Worm (Caenorhabditis elegans) whole organism, young adult: ENCODE results near the gene ugt-32.

Experiments used
- C06A6.2 ChIP-seq: fragments of 200-800 bp; sonication (Bioruptor generic); conservative IDR thresholded peaks from 2 replicates; pipeline ENCODE4 v1.3.6; 2022; ENCODE audit warnings: missing genetic modification characterization, missing compliant biosample characterization
- D2030.7 ChIP-seq: fragments of 200-800 bp; sonication (Bioruptor generic); IDR thresholded peaks from 2 replicates; pipeline ENCODE4 v1.3.6; 2022; ENCODE audit warnings: missing genetic modification reagents, missing genetic modification characterization, missing compliant biosample characterization
- F52B5.7 ChIP-seq: sonication (generic microtip); optimal IDR thresholded peaks from 2 replicates; lab custom pipeline; 2016; ENCODE audit warnings: mild to moderate bottlenecking, missing genetic modification characterization, missing compliant biosample characterization
- F55B11.4 ChIP-seq: sonication (generic microtip); optimal IDR thresholded peaks from 2 replicates; lab custom pipeline; 2016; ENCODE audit warnings: missing compliant biosample characterization, missing genetic modification characterization, borderline replicate concordance; ENCODE audit not compliant: insufficient read depth
- K11D2.4 ChIP-seq: fragments of 200-800 bp; sonication (Bioruptor generic); IDR thresholded peaks from 2 replicates; pipeline ENCODE4 v1.3.6; 2022; ENCODE audit warnings: missing genetic modification reagents, missing genetic modification characterization, missing compliant biosample characterization
- T26A5.8 ChIP-seq: sonication (generic microtip); optimal IDR thresholded peaks from 2 replicates; lab custom pipeline; 2016; ENCODE audit warnings: missing genetic modification characterization, missing compliant biosample characterization
- Y53F4B.3 ChIP-seq: fragments of 200-800 bp; sonication (Bioruptor generic); IDR thresholded peaks from 2 replicates; pipeline ENCODE4 v1.3.6; 2022; ENCODE audit warnings: missing genetic modification reagents, missing genetic modification characterization, missing compliant biosample characterization
- Y67H2A.10 ChIP-seq: fragments of 200-800 bp; sonication (Bioruptor generic); conservative IDR thresholded peaks from 2 replicates; pipeline ENCODE4 v1.3.6; 2022; ENCODE audit warnings: missing genetic modification reagents, missing genetic modification characterization, missing compliant biosample characterization
- ZK185.1 ChIP-seq: sonication (generic microtip); optimal IDR thresholded peaks from 2 replicates; lab custom pipeline; 2016; ENCODE audit warnings: mild to moderate bottlenecking, missing genetic modification characterization, missing compliant biosample characterization; ENCODE audit not compliant: poor library complexity, severe bottlenecking
- ama-1 ChIP-seq, 3 experiments: fragments of 150-350 bp in 1 of 3; sonication (generic microtip) in 2 of 3; optimal IDR thresholded peaks; 2 replicates each; lab custom pipeline; 2014 to 2018; ENCODE audit warnings: missing biosample characterization in 2 of 3, missing genetic modification characterization in 2 of 3, missing genetic modification reagents in 2 of 3
- aptf-2 ChIP-seq: fragments of 200-800 bp; sonication (Bioruptor generic); conservative IDR thresholded peaks from 2 replicates; pipeline ENCODE4 v1.3.6; 2022; ENCODE audit warnings: missing genetic modification reagents, missing genetic modification characterization, missing compliant biosample characterization
- aptf-3 ChIP-seq: fragments of 200-800 bp; sonication (Bioruptor generic); IDR thresholded peaks from 2 replicates; pipeline ENCODE4 v1.3.6; 2022; ENCODE audit warnings: missing genetic modification characterization, missing compliant biosample characterization
- attf-3 ChIP-seq: fragments of 200-800 bp; sonication (Bioruptor generic); conservative IDR thresholded peaks from 2 replicates; pipeline ENCODE4 v1.3.6; 2022; ENCODE audit warnings: missing genetic modification reagents, missing genetic modification characterization, missing compliant biosample characterization
- bed-2 ChIP-seq: fragments of 200-800 bp; sonication (Bioruptor generic); IDR thresholded peaks from 2 replicates; pipeline ENCODE4 v1.3.6; 2022; ENCODE audit warnings: missing genetic modification reagents, missing genetic modification characterization, missing compliant biosample characterization
- cebp-2 ChIP-seq: fragments of 200-800 bp; sonication (Bioruptor generic); IDR thresholded peaks from 2 replicates; pipeline ENCODE4 v1.3.6; 2022; ENCODE audit warnings: missing genetic modification characterization, missing compliant biosample characterization
- ceh-58 ChIP-seq: fragments of 200-800 bp; sonication (Bioruptor generic); IDR thresholded peaks from 2 replicates; pipeline ENCODE4 v1.3.6; 2022; ENCODE audit warnings: missing genetic modification characterization, missing compliant biosample characterization
- chd-7 ChIP-seq: sonication (generic microtip); optimal IDR thresholded peaks from 2 replicates; lab custom pipeline; 2016; ENCODE audit warnings: mild to moderate bottlenecking, missing genetic modification characterization, moderate library complexity, missing compliant biosample characterization
- dpff-1 ChIP-seq: sonication (generic microtip); optimal IDR thresholded peaks from 2 replicates; lab custom pipeline; 2017; ENCODE audit warnings: mild to moderate bottlenecking, missing genetic modification characterization, missing compliant biosample characterization
- dpl-1 ChIP-seq: fragments of 150-350 bp; optimal IDR thresholded peaks from 2 replicates; lab custom pipeline; 2014; ENCODE audit warnings: missing biosample characterization, missing genetic modification reagents, missing genetic modification characterization
- efl-1 ChIP-seq: fragments of 150-350 bp; optimal IDR thresholded peaks from 2 replicates; lab custom pipeline; 2014; ENCODE audit warnings: missing biosample characterization, missing genetic modification reagents, missing genetic modification characterization
- ekl-4 ChIP-seq: fragments of 200-800 bp; sonication (Bioruptor generic); IDR thresholded peaks from 2 replicates; pipeline ENCODE4 v1.3.6; 2022; ENCODE audit warnings: missing genetic modification reagents, missing genetic modification characterization, missing compliant biosample characterization
- hmg-20 ChIP-seq: fragments of 200-800 bp; sonication (Bioruptor generic); IDR thresholded peaks from 2 replicates; pipeline ENCODE4 v1.3.6; 2022; ENCODE audit warnings: missing genetic modification reagents, missing genetic modification characterization, missing compliant biosample characterization
- hrde-1 ChIP-seq: sonication (generic microtip); optimal IDR thresholded peaks from 2 replicates; lab custom pipeline; 2016; ENCODE audit warnings: missing genetic modification characterization, mild to moderate bottlenecking, missing compliant biosample characterization, moderate library complexity, missing genotype, missing genetic modification reagents, borderline replicate concordance
- lin-35 ChIP-seq, 3 experiments: fragments of 150-350 bp in 2 of 3; sonication (generic microtip) in 1 of 3; optimal IDR thresholded peaks; 2 replicates each; lab custom pipeline; 2014 to 2018; ENCODE audit warnings: missing biosample characterization in 3 of 3, missing genetic modification characterization in 3 of 3, missing genetic modification reagents in 3 of 3
- lin-54 ChIP-seq: fragments of 200-800 bp; sonication (Bioruptor generic); optimal IDR thresholded peaks from 2 replicates; lab custom pipeline; 2018; ENCODE audit warnings: mild to moderate bottlenecking, missing genetic modification characterization, missing compliant biosample characterization
- lir-1 ChIP-seq: fragments of 200-800 bp; sonication (Bioruptor generic); conservative IDR thresholded peaks from 2 replicates; pipeline ENCODE4 v1.3.6; 2022; ENCODE audit warnings: missing genetic modification reagents, missing genetic modification characterization, missing compliant biosample characterization
- madf-3 ChIP-seq: fragments of 200-800 bp; sonication (Bioruptor generic); IDR thresholded peaks from 2 replicates; pipeline ENCODE4 v1.3.6; 2022; ENCODE audit warnings: missing genetic modification reagents, missing genetic modification characterization, missing compliant biosample characterization
- mcd-1 ChIP-seq: fragments of 200-800 bp; sonication (Bioruptor generic); IDR thresholded peaks from 2 replicates; pipeline ENCODE4 v1.3.6; 2022; ENCODE audit warnings: missing genetic modification reagents, missing genetic modification characterization, missing compliant biosample characterization
- mel-28 ChIP-seq: sonication (generic microtip); optimal IDR thresholded peaks from 2 replicates; lab custom pipeline; 2016; ENCODE audit warnings: borderline replicate concordance, mild to moderate bottlenecking, missing genetic modification characterization, missing compliant biosample characterization
- nhr-90 ChIP-seq: sonication (generic microtip); optimal IDR thresholded peaks from 2 replicates; lab custom pipeline; 2016; ENCODE audit warnings: missing genotype, mild to moderate bottlenecking, missing genetic modification characterization, missing compliant biosample characterization
- pbrm-1 ChIP-seq: fragments of 200-800 bp; sonication (Bioruptor generic); IDR thresholded peaks from 2 replicates; pipeline ENCODE4 v1.3.6; 2022; ENCODE audit warnings: missing genetic modification reagents, missing genetic modification characterization, missing compliant biosample characterization
- snpc-1.1 ChIP-seq: sonication (generic microtip); optimal IDR thresholded peaks from 2 replicates; lab custom pipeline; 2017; ENCODE audit warnings: missing genetic modification characterization, mild to moderate bottlenecking, missing compliant biosample characterization, antibody characterized with exemption, moderate library complexity, missing genotype, missing genetic modification reagents; ENCODE audit not compliant: insufficient read depth
- unc-130 ChIP-seq: sonication (generic microtip); optimal IDR thresholded peaks from 2 replicates; lab custom pipeline; 2016; ENCODE audit warnings: missing genetic modification reagents, missing genetic modification characterization, missing compliant biosample characterization
- unc-62 ChIP-seq: fragments of 150-350 bp; optimal IDR thresholded peaks from 2 replicates; lab custom pipeline; 2014; ENCODE audit warnings: missing biosample characterization, missing genetic modification reagents, missing genetic modification characterization
- ztf-25 ChIP-seq: fragments of 200-800 bp; sonication (Bioruptor generic); IDR thresholded peaks from 2 replicates; pipeline ENCODE4 v1.3.6; 2022; ENCODE audit warnings: missing genetic modification reagents, missing genetic modification characterization, missing compliant biosample characterization
- ztf-26 ChIP-seq: sonication (generic microtip); optimal IDR thresholded peaks from 2 replicates; lab custom pipeline; 2017; ENCODE audit warnings: missing genetic modification characterization, missing compliant biosample characterization
- ztf-3 ChIP-seq: fragments of 200-800 bp; sonication (Bioruptor generic); optimal IDR thresholded peaks from 2 replicates; lab custom pipeline; 2018; ENCODE audit warnings: mild to moderate bottlenecking, missing genetic modification characterization, missing compliant biosample characterization

Gene ugt-32

ce11 chrV:3884550-3884949 lies 40.7 kb upstream of the ugt-32 start:
- TF ChIP-seq ama-1 (optimal IDR thresholded peaks at IDR 0.05; lab: Kevin White, UChicago) = no peak
- no peak for TF ChIP-seq ama-1 (GFP tag; optimal IDR thresholded peaks at IDR 0.05; lab: Kevin White, UChicago)
- TF ChIP-seq mel-28 (tag; lab: Kevin White, UChicago) = no peak
- no peak for TF ChIP-seq attf-3 (GFP tag; lab: Robert Waterston, UW)
- no peak for TF ChIP-seq unc-62 (GFP tag; lab: Kevin White, UChicago)
- no peak for TF ChIP-seq lin-35 (GFP tag; optimal IDR thresholded peaks at IDR 0.05; lab: Kevin White, UChicago)
- no peak for TF ChIP-seq pbrm-1 (GFP tag; lab: Robert Waterston, UW)
- no peak for TF ChIP-seq F55B11.4 (tag; lab: Kevin White, UChicago)
- no peak for TF ChIP-seq D2030.7 (GFP tag; lab: Robert Waterston, UW)
- no peak for TF ChIP-seq ztf-25 (GFP tag; lab: Robert Waterston, UW)

- TF ChIP-seq dpff-1 (tag; lab: Kevin White, UChicago) (no peak), aptf-2 (GFP tag; lab: Robert Waterston, UW) (no peak), lir-1 (no peak), F55B11.4 (tag; lab: Kevin White, UChicago) (no peak), C06A6.2 (no peak), K11D2.4 (no peak), ekl-4 (GFP tag; lab: Robert Waterston, UW) (no peak), dpl-1 (GFP tag; lab: Kevin White, UChicago) (no peak), ceh-58 (GFP tag; lab: Robert Waterston, UW) (no peak), madf-3 (GFP tag; lab: Robert Waterston, UW) (no peak), Y67H2A.10 (GFP tag; lab: Robert Waterston, UW) (no peak), ztf-3 (GFP tag; lab: Kevin White, UChicago) (no peak), nhr-90 (tag; lab: Kevin White, UChicago) (no peak), cebp-2 (GFP tag; lab: Robert Waterston, UW) (no peak)
Observed at ce11 chrV:3878223-3878622, 34.4 kb upstream of the ugt-32 start, which contains the start of gene nhr-159. Gene nhr-159, minus strand, starts transcription at chrV:3878323.

DNA sequence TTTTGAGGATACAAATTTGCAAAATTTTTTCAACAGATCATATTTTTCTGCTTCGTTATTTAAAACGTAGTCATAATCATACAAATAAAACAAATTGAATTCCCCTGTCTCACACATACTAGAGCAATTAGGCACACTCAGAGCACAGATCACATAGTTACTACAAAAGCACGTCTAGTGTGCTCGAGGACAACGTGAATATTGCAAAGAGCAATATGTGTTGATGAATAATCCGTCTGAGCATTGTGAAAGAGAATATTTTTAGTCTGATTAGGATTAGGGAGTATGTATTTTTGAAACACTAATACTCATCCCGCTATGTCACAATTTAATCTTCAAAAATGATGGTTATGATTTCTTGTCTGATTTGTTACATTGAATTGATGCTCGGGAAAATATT lies 33.4 kb upstream of the ugt-32 start:
- TF ChIP-seq snpc-1.1 (no peak), hrde-1 (tag; lab: Kevin White, UChicago) (no peak), ztf-26 (tag; lab: Kevin White, UChicago) (no peak), lin-54 (no peak), aptf-3 (GFP tag; lab: Robert Waterston, UW) (no peak), Y53F4B.3 (GFP tag; lab: Robert Waterston, UW) (no peak), lir-1 (no peak)

DNA sequence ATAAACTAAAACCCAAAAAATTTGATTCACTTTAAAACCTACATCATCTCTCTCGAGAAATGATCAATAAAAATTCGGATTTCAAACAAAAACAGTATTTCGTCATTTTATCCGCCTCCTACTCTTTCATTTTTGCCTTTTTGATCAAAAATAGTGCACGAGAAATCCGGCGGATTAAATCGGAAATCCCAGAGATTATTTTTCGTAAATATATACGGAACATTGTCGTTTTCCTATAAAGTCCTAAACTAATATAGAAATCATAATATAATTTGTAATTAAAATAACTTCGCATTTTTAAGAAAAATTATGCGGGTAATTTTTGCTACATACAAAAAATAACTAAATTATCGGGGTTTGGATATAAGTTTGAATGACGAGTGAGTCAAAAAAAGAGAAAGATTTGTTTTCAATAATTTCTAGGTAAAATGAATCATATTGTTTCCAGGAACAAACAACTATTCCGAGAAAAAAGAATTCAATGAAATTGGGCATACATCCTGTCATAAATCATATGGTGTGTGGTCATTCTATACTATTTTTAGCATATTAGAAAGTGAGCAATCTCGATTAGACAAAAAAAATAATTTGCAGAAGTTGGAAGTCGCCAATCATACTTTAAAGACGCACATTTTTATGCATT lies 30.4 kb upstream of the ugt-32 start, which contains the start of gene nhr-158:
nhr-158 (minus strand) TSS at position 51 of the 643 bp plus-strand sequence.
- TF ChIP-seq mcd-1 (GFP tag; lab: Robert Waterston, UW) (no peak), ZK185.1 (tag; lab: Kevin White, UChicago) (no peak), chd-7 (tag; lab: Kevin White, UChicago) (no peak), bed-2 (GFP tag; lab: Robert Waterston, UW) (no peak), aptf-3 (GFP tag; lab: Robert Waterston, UW) (no peak), T26A5.8 (tag; lab: Kevin White, UChicago) (no peak), ztf-25 (GFP tag; lab: Robert Waterston, UW) (no peak), efl-1 (GFP tag; lab: Kevin White, UChicago) (no peak), F52B5.7 (tag; lab: Kevin White, UChicago) (no peak), unc-130 (GFP tag; lab: Kevin White, UChicago) (no peak), hmg-20 (GFP tag; lab: Robert Waterston, UW) (no peak)
- TF ChIP-seq, all 124 proteins: peak for 0
